Worm (Caenorhabditis elegans) whole organism, young adult: ENCODE data around the gene hil-1.

Source experiments
- B0019.2 ChIP-seq: fragments of 200-800 bp; sonication (Bioruptor generic); conservative IDR thresholded peaks from 2 replicates; pipeline ENCODE4 v1.3.6; 2022; ENCODE audit warnings: missing genetic modification reagents, missing genetic modification characterization, missing compliant biosample characterization
- F10E7.11 ChIP-seq: sonication (generic microtip); optimal IDR thresholded peaks from 2 replicates; lab custom pipeline; 2017; ENCODE audit warnings: mild to moderate bottlenecking, missing genetic modification characterization, moderate library complexity, missing compliant biosample characterization
- F37B4.10 ChIP-seq: fragments of 200-800 bp; sonication (Bioruptor generic); IDR thresholded peaks from 2 replicates; pipeline ENCODE4 v1.3.6; 2022; ENCODE audit warnings: missing genetic modification characterization, missing compliant biosample characterization
- F39B2.1 ChIP-seq: fragments of 200-800 bp; sonication (Bioruptor generic); IDR thresholded peaks from 2 replicates; pipeline ENCODE4 v1.3.6; 2022; ENCODE audit warnings: missing genetic modification reagents, missing genetic modification characterization, missing compliant biosample characterization
- F55B11.4 ChIP-seq: sonication (generic microtip); optimal IDR thresholded peaks from 2 replicates; lab custom pipeline; 2016; ENCODE audit warnings: missing compliant biosample characterization, missing genetic modification characterization, borderline replicate concordance; ENCODE audit not compliant: insufficient read depth
- F57C9.4 ChIP-seq: sonication (generic microtip); optimal IDR thresholded peaks from 2 replicates; lab custom pipeline; 2017; ENCODE audit warnings: mild to moderate bottlenecking, missing genetic modification characterization, missing compliant biosample characterization
- K12H6.12 ChIP-seq: fragments of 200-800 bp; sonication (Bioruptor generic); optimal IDR thresholded peaks from 2 replicates; lab custom pipeline; 2018; ENCODE audit warnings: mild to moderate bottlenecking, missing genetic modification characterization, missing compliant biosample characterization
- T07F8.4 ChIP-seq: sonication (generic microtip); optimal IDR thresholded peaks from 2 replicates; lab custom pipeline; 2016; ENCODE audit warnings: mild to moderate bottlenecking, missing genetic modification characterization, moderate library complexity, missing compliant biosample characterization
- ZK185.1 ChIP-seq: sonication (generic microtip); optimal IDR thresholded peaks from 2 replicates; lab custom pipeline; 2016; ENCODE audit warnings: mild to moderate bottlenecking, missing genetic modification characterization, missing compliant biosample characterization; ENCODE audit not compliant: poor library complexity, severe bottlenecking
- aptf-2 ChIP-seq: fragments of 200-800 bp; sonication (Bioruptor generic); conservative IDR thresholded peaks from 2 replicates; pipeline ENCODE4 v1.3.6; 2022; ENCODE audit warnings: missing genetic modification reagents, missing genetic modification characterization, missing compliant biosample characterization
- bed-2 ChIP-seq: fragments of 200-800 bp; sonication (Bioruptor generic); IDR thresholded peaks from 2 replicates; pipeline ENCODE4 v1.3.6; 2022; ENCODE audit warnings: missing genetic modification reagents, missing genetic modification characterization, missing compliant biosample characterization
- ceh-100 ChIP-seq: fragments of 200-800 bp; sonication (Bioruptor generic); IDR thresholded peaks from 2 replicates; pipeline ENCODE4 v1.3.6; 2022; ENCODE audit warnings: missing genetic modification reagents, missing genetic modification characterization, missing compliant biosample characterization
- ceh-27 ChIP-seq: fragments of 200-800 bp; sonication (Bioruptor generic); optimal IDR thresholded peaks from 2 replicates; lab custom pipeline; 2018; ENCODE audit warnings: mild to moderate bottlenecking, missing genetic modification characterization, moderate library complexity, missing compliant biosample characterization
- dpl-1 ChIP-seq: fragments of 150-350 bp; optimal IDR thresholded peaks from 2 replicates; lab custom pipeline; 2014; ENCODE audit warnings: missing biosample characterization, missing genetic modification reagents, missing genetic modification characterization
- gei-17 ChIP-seq: fragments of 200-800 bp; sonication (Bioruptor generic); optimal IDR thresholded peaks from 2 replicates; lab custom pipeline; 2018; ENCODE audit warnings: mild to moderate bottlenecking, missing genetic modification characterization, missing compliant biosample characterization
- him-1 ChIP-seq: sonication (generic microtip); optimal IDR thresholded peaks from 2 replicates; lab custom pipeline; 2016; ENCODE audit warnings: missing genotype, missing genetic modification reagents, missing genetic modification characterization, missing compliant biosample characterization
- hmg-1.2 ChIP-seq: fragments of 200-800 bp; sonication (Bioruptor generic); IDR thresholded peaks from 2 replicates; pipeline ENCODE4 v1.3.6; 2022; ENCODE audit warnings: missing genetic modification reagents, missing genetic modification characterization, missing compliant biosample characterization
- hmg-20 ChIP-seq: fragments of 200-800 bp; sonication (Bioruptor generic); IDR thresholded peaks from 2 replicates; pipeline ENCODE4 v1.3.6; 2022; ENCODE audit warnings: missing genetic modification reagents, missing genetic modification characterization, missing compliant biosample characterization
- let-526 ChIP-seq: fragments of 200-800 bp; sonication (Bioruptor generic); IDR thresholded peaks from 2 replicates; pipeline ENCODE4 v1.3.6; 2022; ENCODE audit warnings: missing genetic modification reagents, missing genetic modification characterization, missing compliant biosample characterization
- madf-6 ChIP-seq: fragments of 200-800 bp; sonication (Bioruptor generic); IDR thresholded peaks from 2 replicates; pipeline ENCODE4 v1.3.6; 2022; ENCODE audit warnings: missing genetic modification reagents, missing genetic modification characterization, missing compliant biosample characterization
- mcd-1 ChIP-seq: fragments of 200-800 bp; sonication (Bioruptor generic); IDR thresholded peaks from 2 replicates; pipeline ENCODE4 v1.3.6; 2022; ENCODE audit warnings: missing genetic modification reagents, missing genetic modification characterization, missing compliant biosample characterization
- mel-28 ChIP-seq: sonication (generic microtip); optimal IDR thresholded peaks from 2 replicates; lab custom pipeline; 2016; ENCODE audit warnings: borderline replicate concordance, mild to moderate bottlenecking, missing genetic modification characterization, missing compliant biosample characterization
- nfya-1 ChIP-seq: sonication (generic microtip); optimal IDR thresholded peaks from 2 replicates; lab custom pipeline; 2017; ENCODE audit warnings: antibody characterized with exemption, missing compliant biosample characterization, missing genetic modification characterization, borderline replicate concordance; ENCODE audit not compliant: insufficient read depth
- nhr-120 ChIP-seq: fragments of 200-800 bp; sonication (Bioruptor generic); IDR thresholded peaks from 2 replicates; pipeline ENCODE4 v1.3.6; 2022; ENCODE audit warnings: missing genetic modification characterization, missing compliant biosample characterization
- nhr-80 ChIP-seq: sonication (generic microtip); optimal IDR thresholded peaks from 2 replicates; lab custom pipeline; 2016; ENCODE audit warnings: missing genetic modification characterization, missing compliant biosample characterization
- nhr-90 ChIP-seq: sonication (generic microtip); optimal IDR thresholded peaks from 2 replicates; lab custom pipeline; 2016; ENCODE audit warnings: missing genotype, mild to moderate bottlenecking, missing genetic modification characterization, missing compliant biosample characterization
- rcor-1 ChIP-seq: fragments of 200-800 bp; sonication (Bioruptor generic); IDR thresholded peaks from 2 replicates; pipeline ENCODE4 v1.3.6; 2022; ENCODE audit warnings: missing genetic modification reagents, missing genetic modification characterization, missing compliant biosample characterization
- rec-8 ChIP-seq, 2 experiments: sonication (generic microtip); optimal IDR thresholded peaks; 2 replicates each; lab custom pipeline; 2016; ENCODE audit warnings: mild to moderate bottlenecking in 2 of 2, missing genetic modification characterization in 2 of 2, missing genetic modification reagents in 2 of 2, missing genotype in 2 of 2, missing biosample characterization in 1 of 2, missing compliant biosample characterization in 1 of 2, moderate library complexity in 1 of 2
- snpc-4 ChIP-seq, 5 experiments: fragments of 150-350 bp in 1 of 5; sonication (generic microtip) in 4 of 5; optimal IDR thresholded peaks; 2 replicates each; lab custom pipeline; 2014 to 2018; ENCODE audit warnings: missing genetic modification characterization in 5 of 5, missing biosample characterization in 3 of 5, antibody characterized with exemption in 2 of 5, mild to moderate bottlenecking in 2 of 5, missing compliant biosample characterization in 2 of 5, missing genotype in 2 of 5, moderate library complexity in 2 of 5, missing genetic modification reagents in 1 of 5
- unc-62 ChIP-seq: fragments of 150-350 bp; optimal IDR thresholded peaks from 2 replicates; lab custom pipeline; 2014; ENCODE audit warnings: missing biosample characterization, missing genetic modification reagents, missing genetic modification characterization
- zim-3 ChIP-seq: sonication (generic microtip); optimal IDR thresholded peaks from 2 replicates; lab custom pipeline; 2017; ENCODE audit warnings: mild to moderate bottlenecking, missing genetic modification characterization, moderate library complexity, missing compliant biosample characterization
- ztf-26 ChIP-seq: sonication (generic microtip); optimal IDR thresholded peaks from 2 replicates; lab custom pipeline; 2017; ENCODE audit warnings: missing genetic modification characterization, missing compliant biosample characterization
- ztf-6 ChIP-seq: fragments of 200-800 bp; sonication (Bioruptor generic); IDR thresholded peaks from 2 replicates; pipeline ENCODE4 v1.3.6; 2022; ENCODE audit warnings: missing genetic modification reagents, missing genetic modification characterization, missing compliant biosample characterization

Gene hil-1

ce11 chrV:14948566-14948965 is 1.0 kb upstream of the hil-1 start:
- TF ChIP-seq ceh-27 = peak; percentile 60
- no peak for TF ChIP-seq ztf-26 (tag; lab: Kevin White, UChicago)
- TF ChIP-seq let-526 (GFP tag; lab: Robert Waterston, UW) = 0 out of 2 replicates have a peak, but pooled peaks have one; percentile 27
- no peak for TF ChIP-seq bed-2 (GFP tag; lab: Robert Waterston, UW)
- TF ChIP-seq him-1 (tag; lab: Kevin White, UChicago) = no peak
- peak; percentile 74 for TF ChIP-seq K12H6.12 (tag; lab: Kevin White, UChicago)
- peak; percentile 25; the same call in 1 of the 2 replicates for TF ChIP-seq hmg-1.2
- no peak for TF ChIP-seq F37B4.10 (GFP tag; lab: Robert Waterston, UW)

- no peak for TF ChIP-seq dpl-1 (GFP tag; lab: Kevin White, UChicago)
- TF ChIP-seq gei-17 (GFP tag; lab: Kevin White, UChicago) = no peak
- no peak for TF ChIP-seq mcd-1 (GFP tag; lab: Robert Waterston, UW)
- TF ChIP-seq snpc-4 (GFP tag; optimal IDR thresholded peaks at IDR 0.05; lab: Kevin White, UChicago) = no peak
- no peak for TF ChIP-seq snpc-4 (tag; optimal IDR thresholded peaks at IDR 0.05; lab: Kevin White, UChicago)
- no peak for TF ChIP-seq ztf-6 (GFP tag; lab: Robert Waterston, UW)
- TF ChIP-seq ceh-100 (GFP tag; lab: Robert Waterston, UW) = no peak
- TF ChIP-seq madf-6 (GFP tag; lab: Robert Waterston, UW) = no peak
- no peak for TF ChIP-seq hmg-20 (GFP tag; lab: Robert Waterston, UW)
- no peak for TF ChIP-seq nhr-80 (tag; lab: Kevin White, UChicago)
- TF ChIP-seq nfya-1 = no peak
- no peak for TF ChIP-seq ZK185.1 (tag; lab: Kevin White, UChicago)
- no peak for TF ChIP-seq nhr-90 (tag; lab: Kevin White, UChicago)
- no peak for TF ChIP-seq let-526 (GFP tag; lab: Robert Waterston, UW)
- no peak for TF ChIP-seq B0019.2
- TF ChIP-seq mel-28 (tag; lab: Kevin White, UChicago) = no peak
Measured at ce11 chrV:14954633-14955032, 5.1 kb downstream of the hil-1 start, which contains the start of gene C30G7.5. Gene C30G7.5 (minus strand): TSS chrV:14954733.

- no peak for TF ChIP-seq ceh-27
- TF ChIP-seq T07F8.4 (tag; lab: Kevin White, UChicago) = no peak
- TF ChIP-seq F37B4.10 (GFP tag; lab: Robert Waterston, UW) = no peak
- no peak for TF ChIP-seq rec-8 (tag; optimal IDR thresholded peaks at IDR 0.05; lab: Kevin White, UChicago)
- TF ChIP-seq aptf-2 (GFP tag; lab: Robert Waterston, UW) = no peak
- no peak for TF ChIP-seq F57C9.4 (tag; lab: Kevin White, UChicago)
- TF ChIP-seq nhr-120 (GFP tag; lab: Robert Waterston, UW) = no peak
- TF ChIP-seq F10E7.11 = no peak
- TF ChIP-seq rcor-1 (GFP tag; lab: Robert Waterston, UW) = no peak
- TF ChIP-seq K12H6.12 (tag; lab: Kevin White, UChicago) = no peak
- TF ChIP-seq zim-3 (tag; lab: Kevin White, UChicago) = no peak
- TF ChIP-seq nhr-80 (tag; lab: Kevin White, UChicago) = no peak
- TF ChIP-seq unc-62 (GFP tag; lab: Kevin White, UChicago) = no peak
- TF ChIP-seq F39B2.1 = no peak
- TF ChIP-seq F55B11.4 (tag; lab: Kevin White, UChicago) = no peak
- TF ChIP-seq, all 124 proteins: peak for 0
Measured at ce11 chrV:14955676-14956075, 6.1 kb downstream of the hil-1 start, which contains the start of gene F02D8.9. Gene F02D8.9 (minus strand): TSS chrV:14955776.
